Worm (Caenorhabditis elegans): ENCODE measurements around the gene C45G7.13.

DNA sequence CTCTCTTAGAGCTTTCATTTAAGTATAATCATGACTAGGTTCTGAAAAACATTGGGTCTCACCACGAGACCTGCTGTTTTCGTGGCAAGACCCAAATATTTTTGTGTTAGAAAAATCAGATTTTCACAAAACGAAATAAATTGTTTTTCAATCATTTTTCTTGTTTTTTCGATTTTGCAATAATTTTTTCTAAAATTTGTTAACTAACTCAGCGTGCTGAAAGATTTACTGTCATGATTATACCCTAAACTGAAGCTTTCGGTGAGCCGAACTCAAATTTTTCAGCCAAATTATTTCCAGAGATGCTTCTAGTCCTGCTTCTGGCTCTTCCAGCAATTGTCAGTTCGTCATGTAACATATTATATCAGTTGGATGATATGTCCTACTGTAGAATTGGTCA is 30.8 kb upstream of the C45G7.13 start, which contains the start of gene Y69A2AL.2:
- TF ChIP-seq him-1 (tag; optimal IDR thresholded peaks at IDR 0.05) = no peak
- no peak for TF ChIP-seq dao-5 (tag; optimal IDR thresholded peaks at IDR 0.05)
- TF ChIP-seq W03F9.2 (tag; optimal IDR thresholded peaks at IDR 0.05) = no peak

All from whole organism, L4/young adult.